Worm (Caenorhabditis elegans) whole organism, midembryonic: Measurements from ENCODE around the gene hum-8.

Experiments
- T22C8.4 ChIP-seq: fragments of 200-800 bp; sonication (Bioruptor generic); IDR thresholded peaks from 2 replicates; pipeline ENCODE4 v1.3.6; 2022; ENCODE audit warnings: missing genetic modification characterization, missing compliant biosample characterization
- cog-1 ChIP-seq: sonication (generic microtip); optimal IDR thresholded peaks from 2 replicates; lab custom pipeline; 2016; ENCODE audit warnings: missing genetic modification characterization, missing compliant biosample characterization
- flt-1 ChIP-seq: fragments of 200-800 bp; sonication (Bioruptor generic); IDR thresholded peaks from 2 replicates; pipeline ENCODE4 v1.3.6; 2022; ENCODE audit warnings: missing genetic modification characterization, missing compliant biosample characterization
- klf-2 ChIP-seq: fragments of 200-800 bp; sonication (Bioruptor generic); conservative IDR thresholded peaks from 2 replicates; pipeline ENCODE4 v1.3.6; 2022; ENCODE audit warnings: missing genetic modification reagents, missing genetic modification characterization, missing compliant biosample characterization
- med-1 ChIP-seq: sonication (generic microtip); optimal IDR thresholded peaks from 2 replicates; lab custom pipeline; 2017; ENCODE audit warnings: missing genetic modification characterization, mild to moderate bottlenecking, missing compliant biosample characterization, antibody characterized with exemption, missing genetic modification reagents; ENCODE audit not compliant: insufficient read depth
- ref-1 ChIP-seq: fragments of 200-800 bp; sonication (Bioruptor generic); conservative IDR thresholded peaks from 2 replicates; pipeline ENCODE4 v1.3.6; 2022; ENCODE audit warnings: missing genetic modification reagents, missing genetic modification characterization, missing compliant biosample characterization
- tab-1 ChIP-seq: fragments of 200-800 bp; sonication (Bioruptor generic); IDR thresholded peaks from 2 replicates; pipeline ENCODE4 v1.3.6; 2022; ENCODE audit warnings: missing genetic modification characterization, missing compliant biosample characterization
- ztf-23 ChIP-seq: fragments of 200-800 bp; sonication (Bioruptor generic); IDR thresholded peaks from 2 replicates; pipeline ENCODE4 v1.3.6; 2022; ENCODE audit warnings: missing genetic modification reagents, missing genetic modification characterization, missing compliant biosample characterization
- ztf-29 ChIP-seq: fragments of 200-800 bp; sonication (Bioruptor generic); IDR thresholded peaks from 2 replicates; pipeline ENCODE4 v1.3.6; 2022; ENCODE audit warnings: missing genetic modification reagents, missing genetic modification characterization, missing compliant biosample characterization

hum-8 gene

DNA sequence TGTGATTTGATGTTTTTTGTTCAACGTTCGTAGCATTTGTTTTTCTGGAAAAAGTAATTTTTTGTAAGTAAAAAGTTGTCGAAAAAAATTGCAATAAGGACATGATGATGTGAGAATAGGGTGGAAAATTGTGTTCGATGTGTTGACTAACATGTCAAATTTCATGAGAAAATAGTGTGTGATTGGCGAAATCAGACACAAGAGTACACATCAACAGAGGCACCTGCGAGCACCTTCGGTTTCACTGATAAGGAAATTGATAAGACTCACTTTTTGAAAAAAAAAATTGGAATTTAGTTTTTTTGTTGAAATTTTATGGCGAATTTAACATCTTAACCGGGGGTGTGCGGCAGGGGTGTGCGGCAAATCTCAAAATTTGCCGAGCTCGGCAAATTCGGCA lies at the start of gene hum-8:
TSS of gene hum-8 (minus strand) at position 46 of the 400 bp plus-strand sequence.
- no peak for TF ChIP-seq med-1
- no peak for TF ChIP-seq klf-2 (GFP tag; lab: Robert Waterston, UW)
- no peak for TF ChIP-seq flt-1
- TF ChIP-seq cog-1 (tag; lab: Kevin White, UChicago), result no peak
- TF ChIP-seq tab-1 (GFP tag; lab: Robert Waterston, UW), result no peak
- TF ChIP-seq T22C8.4 (GFP tag; lab: Robert Waterston, UW), result no peak
- no peak for TF ChIP-seq ref-1 (GFP tag; lab: Robert Waterston, UW)
- no peak for TF ChIP-seq ztf-23
- no peak for TF ChIP-seq ztf-29 (GFP tag; lab: Robert Waterston, UW)

DNA sequence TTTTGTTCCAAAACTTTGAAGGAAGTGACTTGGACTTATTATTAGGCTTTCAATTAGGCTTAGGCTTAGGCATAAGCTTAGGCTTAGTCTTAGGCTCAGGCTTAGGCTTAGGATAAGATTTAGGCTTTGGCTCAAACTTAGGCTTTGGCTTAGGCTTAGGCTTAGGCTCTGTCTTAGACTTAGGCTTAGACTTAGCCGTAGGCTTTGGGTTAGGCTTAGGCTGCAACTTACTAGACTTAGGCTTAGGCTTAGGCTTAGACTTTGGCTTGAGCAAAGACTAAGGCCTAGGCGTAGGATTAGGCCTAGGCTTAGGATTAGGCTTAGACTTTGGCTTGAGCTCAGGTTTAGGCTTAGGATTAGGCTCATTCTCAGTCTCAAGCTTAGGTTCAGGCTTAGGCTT lies 44.4 kb upstream of the hum-8 start:
- TF ChIP-seq cog-1 (tag; lab: Kevin White, UChicago) (no peak), klf-2 (GFP tag; lab: Robert Waterston, UW) (no peak), flt-1 (0 out of 2 replicates have a peak, but pooled peaks have one; percentile 16), tab-1 (GFP tag; lab: Robert Waterston, UW) (no peak), ztf-23 (no peak), T22C8.4 (GFP tag; lab: Robert Waterston, UW) (no peak)

DNA sequence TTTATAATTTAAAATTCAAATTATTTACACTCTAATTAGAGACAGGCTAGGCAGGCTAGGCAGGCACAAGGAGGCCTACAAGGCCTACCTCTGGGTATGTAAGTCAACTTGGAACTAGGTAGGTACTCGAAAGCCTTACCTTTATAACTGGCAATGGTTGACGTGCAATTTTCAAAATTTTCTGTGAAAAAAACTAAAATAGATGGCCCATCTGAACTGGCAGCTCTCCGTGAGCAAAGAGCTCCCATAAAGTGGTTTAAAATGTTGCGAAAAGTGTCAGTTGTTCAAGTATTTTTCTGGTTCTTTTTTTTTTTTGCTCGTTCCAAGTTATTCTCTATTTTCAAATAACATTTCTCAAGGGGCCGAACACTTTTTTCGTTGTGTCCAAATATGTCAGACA lies 43.6 kb upstream of the hum-8 start:
- TF ChIP-seq flt-1, result no peak
- no peak for TF ChIP-seq tab-1 (GFP tag; lab: Robert Waterston, UW)
- no peak for TF ChIP-seq klf-2 (GFP tag; lab: Robert Waterston, UW)
- TF ChIP-seq ztf-23, result no peak
- no peak for TF ChIP-seq ref-1 (GFP tag; lab: Robert Waterston, UW)
- TF ChIP-seq ztf-29 (GFP tag; lab: Robert Waterston, UW), result no peak
- no peak for TF ChIP-seq T22C8.4 (GFP tag; lab: Robert Waterston, UW)
- TF ChIP-seq cog-1 (tag; lab: Kevin White, UChicago), result no peak
- no peak for TF ChIP-seq med-1

DNA sequence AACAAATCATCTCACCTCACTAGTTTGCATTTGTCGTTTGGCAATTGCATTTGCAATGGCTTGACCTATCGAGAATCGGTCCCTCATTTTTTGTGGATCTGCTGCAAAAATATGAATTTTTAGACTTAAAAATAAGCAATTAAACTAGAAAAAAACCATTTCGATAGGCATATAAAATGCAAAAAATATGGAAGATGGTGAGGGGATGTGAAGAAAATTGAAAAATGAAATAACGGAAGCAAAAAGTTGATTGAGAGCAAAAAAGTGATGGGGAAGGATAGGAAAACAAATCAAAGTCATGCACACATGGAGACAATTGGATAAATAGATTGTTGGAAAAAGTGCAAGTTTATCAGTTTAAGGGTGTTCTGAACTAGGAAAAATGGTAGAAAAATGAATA lies 40.7 kb upstream of the hum-8 start, which contains the start of gene npr-37:
TSS of gene npr-37 (minus strand) at position 101 of the 400 bp plus-strand sequence.
- TF ChIP-seq ref-1 (GFP tag; lab: Robert Waterston, UW) (no peak), cog-1 (tag; lab: Kevin White, UChicago) (no peak), flt-1 (no peak), ztf-29 (GFP tag; lab: Robert Waterston, UW) (no peak), med-1 (no peak), ztf-23 (no peak), klf-2 (GFP tag; lab: Robert Waterston, UW) (no peak), T22C8.4 (GFP tag; lab: Robert Waterston, UW) (no peak), tab-1 (GFP tag; lab: Robert Waterston, UW) (no peak)

DNA sequence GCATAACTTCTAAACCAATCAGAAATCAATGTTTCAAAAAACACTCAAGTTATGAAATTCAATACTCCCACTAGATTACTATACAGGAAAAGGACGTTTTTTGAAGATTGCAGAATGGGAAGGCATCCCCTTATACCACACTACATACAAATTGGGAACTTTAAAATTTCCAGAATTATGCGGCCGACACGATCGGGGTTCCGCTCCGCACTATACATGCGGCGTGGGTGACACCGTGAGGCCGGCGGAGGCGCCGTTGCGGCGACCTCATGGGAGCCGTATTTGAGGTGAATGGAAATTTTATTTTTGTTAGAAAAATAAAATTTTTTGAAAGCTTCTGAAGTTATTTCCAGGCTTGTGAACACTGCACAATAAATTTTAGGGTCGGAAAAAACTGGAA lies 28.0 kb upstream of the hum-8 start:
- TF ChIP-seq tab-1 (GFP tag; lab: Robert Waterston, UW) (no peak), cog-1 (tag; lab: Kevin White, UChicago) (no peak), ztf-23 (no peak), flt-1 (no peak), klf-2 (GFP tag; lab: Robert Waterston, UW) (no peak), ref-1 (GFP tag; lab: Robert Waterston, UW) (no peak), ztf-29 (GFP tag; lab: Robert Waterston, UW) (no peak), med-1 (no peak), T22C8.4 (GFP tag; lab: Robert Waterston, UW) (no peak)

DNA sequence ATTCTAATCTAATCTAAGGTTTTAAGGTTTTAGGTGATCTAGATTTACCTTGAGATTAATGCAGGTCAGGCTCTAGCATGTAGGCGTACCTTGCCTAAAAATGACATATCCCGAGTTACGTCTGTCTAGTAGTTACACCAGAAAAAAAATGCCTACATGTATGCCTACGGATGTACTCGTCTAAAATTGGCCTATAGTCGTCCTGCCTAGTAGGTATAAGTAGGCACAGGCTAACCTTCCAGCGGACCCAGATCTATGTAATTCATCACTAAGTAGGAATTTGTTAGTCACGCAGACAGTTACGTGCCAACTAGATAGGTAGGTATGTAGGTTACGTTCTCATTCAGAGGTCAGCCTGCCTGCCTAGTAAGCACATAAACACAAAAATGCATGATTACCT lies 26.9 kb upstream of the hum-8 start:
- no peak for TF ChIP-seq flt-1
- TF ChIP-seq med-1, result no peak
- TF ChIP-seq cog-1 (tag; lab: Kevin White, UChicago), result no peak
- no peak for TF ChIP-seq klf-2 (GFP tag; lab: Robert Waterston, UW)
- TF ChIP-seq ztf-29 (GFP tag; lab: Robert Waterston, UW), result no peak
- TF ChIP-seq ref-1 (GFP tag; lab: Robert Waterston, UW), result no peak
- TF ChIP-seq T22C8.4 (GFP tag; lab: Robert Waterston, UW), result no peak

DNA sequence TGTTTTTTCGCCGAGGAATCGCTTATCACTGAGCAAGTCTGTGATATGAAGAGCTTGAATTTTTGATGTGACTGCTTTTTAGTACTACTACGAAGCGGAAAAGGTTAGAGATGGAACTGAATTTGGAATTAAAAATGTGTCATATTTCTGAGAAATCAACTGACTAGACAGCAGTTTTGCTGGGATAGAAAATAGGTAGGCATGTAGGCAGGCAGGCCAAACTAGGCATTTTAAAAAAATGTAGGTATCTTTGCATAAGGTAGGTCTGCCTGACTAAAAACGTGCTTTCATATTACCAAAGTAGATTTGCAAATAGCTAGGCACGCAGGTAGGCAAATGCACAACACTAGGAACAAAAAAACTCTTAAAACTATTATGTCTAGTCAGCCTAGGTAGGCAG lies 26.2 kb upstream of the hum-8 start:
- TF ChIP-seq T22C8.4 (GFP tag; lab: Robert Waterston, UW) (no peak), ztf-29 (GFP tag; lab: Robert Waterston, UW) (no peak), tab-1 (GFP tag; lab: Robert Waterston, UW) (no peak), ref-1 (GFP tag; lab: Robert Waterston, UW) (no peak), ztf-23 (no peak), cog-1 (tag; lab: Kevin White, UChicago) (no peak), klf-2 (GFP tag; lab: Robert Waterston, UW) (no peak), flt-1 (no peak), med-1 (no peak)

DNA sequence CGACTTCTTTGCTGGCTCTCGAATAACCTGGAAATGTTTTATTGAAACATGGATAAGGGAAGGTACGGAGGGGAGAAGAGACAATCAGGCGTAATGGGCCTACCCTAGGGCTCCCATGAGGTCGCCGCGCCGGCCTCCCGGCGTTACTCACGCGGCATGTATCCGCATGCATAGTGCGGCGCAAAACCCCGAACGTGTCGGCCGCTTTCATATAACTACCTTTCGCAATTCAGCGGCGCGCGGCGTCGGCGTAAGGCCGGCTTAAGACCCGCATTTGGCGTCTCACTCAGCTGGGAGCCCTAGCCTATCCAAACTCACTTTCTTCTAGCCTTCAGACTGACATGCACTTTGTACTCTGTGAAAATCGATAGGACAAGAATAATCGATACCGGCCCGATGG lies 21.7 kb upstream of the hum-8 start:
- TF ChIP-seq ref-1 (GFP tag; lab: Robert Waterston, UW) (no peak), tab-1 (GFP tag; lab: Robert Waterston, UW) (0 out of 2 replicates have a peak, but pooled peaks have one; percentile 67)

DNA sequence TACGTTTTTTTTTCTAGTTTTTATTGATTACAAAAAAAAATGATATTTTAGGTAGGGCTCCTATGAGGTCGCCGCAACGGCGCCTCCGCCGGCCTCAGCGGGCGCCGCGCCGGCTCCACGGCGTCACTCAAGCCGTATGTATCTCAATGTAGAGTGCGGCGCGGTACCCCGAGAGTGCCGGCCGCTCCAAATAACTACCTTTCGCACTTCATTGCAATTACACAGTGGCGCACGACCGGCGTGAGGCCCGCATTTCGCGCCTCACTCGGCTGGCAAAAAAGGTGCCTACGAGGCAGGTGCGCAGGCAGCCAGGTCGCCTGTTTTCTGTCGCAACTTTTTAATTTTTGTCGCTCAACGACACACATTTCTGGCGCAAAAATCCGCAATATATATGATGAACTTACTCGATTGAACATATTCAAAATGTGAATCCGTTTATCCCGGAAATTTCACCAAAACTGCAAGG lies 20.3 kb upstream of the hum-8 start, which contains the start of gene M04G7.2:
TSS of gene M04G7.2 (minus strand) at position 416 of the 466 bp plus-strand sequence.
- no peak for TF ChIP-seq ref-1 (GFP tag; lab: Robert Waterston, UW)
- TF ChIP-seq med-1, result no peak
- no peak for TF ChIP-seq flt-1
- TF ChIP-seq tab-1 (GFP tag; lab: Robert Waterston, UW), result no peak
- no peak for TF ChIP-seq ztf-23
- TF ChIP-seq T22C8.4 (GFP tag; lab: Robert Waterston, UW), result no peak
- no peak for TF ChIP-seq cog-1 (tag; lab: Kevin White, UChicago)
- TF ChIP-seq klf-2 (GFP tag; lab: Robert Waterston, UW), result no peak
- TF ChIP-seq ztf-29 (GFP tag; lab: Robert Waterston, UW), result no peak

DNA sequence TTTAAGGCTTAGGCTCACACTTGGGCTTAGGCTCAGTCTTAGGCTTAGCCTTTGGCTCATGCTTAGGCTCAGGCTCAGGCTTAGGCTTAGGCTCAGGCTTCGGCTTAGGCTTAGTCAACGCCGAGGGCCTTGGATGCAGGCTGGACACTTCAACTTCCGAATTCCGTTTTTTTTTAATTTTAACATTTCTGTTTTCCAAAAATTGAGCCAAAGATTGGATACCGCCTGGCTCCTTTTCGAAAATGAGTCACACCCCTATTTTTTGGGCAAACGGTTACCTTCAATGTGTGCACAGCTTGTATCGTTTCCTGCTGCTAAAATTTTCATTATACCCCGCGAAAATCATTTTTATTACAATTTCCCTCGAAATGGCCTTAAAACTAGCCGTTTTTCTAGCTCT lies 15.1 kb upstream of the hum-8 start, which contains the start of gene M04G7.1:
TSS of gene M04G7.1 (plus strand) at position 301 of the 400 bp plus-strand sequence.
- TF ChIP-seq cog-1 (tag; lab: Kevin White, UChicago) (no peak), ref-1 (GFP tag; lab: Robert Waterston, UW) (no peak), ztf-29 (GFP tag; lab: Robert Waterston, UW) (no peak), med-1 (no peak), tab-1 (GFP tag; lab: Robert Waterston, UW) (no peak), klf-2 (GFP tag; lab: Robert Waterston, UW) (no peak), T22C8.4 (GFP tag; lab: Robert Waterston, UW) (no peak), flt-1 (no peak), ztf-23 (no peak)
